Fruit fly (Drosophila melanogaster) whole organism, pupa: ENCODE results near the gene CG34277.

Source experiments
- CG10348 ChIP-seq: fragments of 200-800 bp; sonication (Bioruptor generic); IDR thresholded peaks from 2 replicates; pipeline ENCODE4 v1.3.6; 2022; ENCODE audit warnings: missing biosample characterization, missing genetic modification characterization
- CG12605 ChIP-seq: fragments of 200-800 bp; sonication (Bioruptor generic); IDR thresholded peaks from 2 replicates; pipeline ENCODE4 v1.3.6; 2022; ENCODE audit warnings: missing biosample characterization, missing genetic modification characterization
- CG13204 ChIP-seq: fragments of 200-800 bp; sonication (Bioruptor generic); optimal IDR thresholded peaks from 2 replicates; lab custom pipeline; 2018; ENCODE audit warnings: missing biosample characterization, mild to moderate bottlenecking, missing genetic modification characterization, moderate library complexity
- CG14655 ChIP-seq: fragments of 200-800 bp; sonication (Bioruptor generic); optimal IDR thresholded peaks from 3 replicates; lab custom pipeline; 2017; ENCODE audit warnings: mild to moderate bottlenecking, missing biosample characterization, missing genetic modification reagents, missing genetic modification characterization
- CG15710 ChIP-seq: fragments of 200-800 bp; sonication (Bioruptor generic); optimal IDR thresholded peaks from 2 replicates; lab custom pipeline; 2018; ENCODE audit warnings: missing biosample characterization, mild to moderate bottlenecking, missing genetic modification characterization, moderate library complexity
- CG17806 ChIP-seq: fragments of 200-800 bp; sonication (Bioruptor generic); optimal IDR thresholded peaks from 2 replicates; lab custom pipeline; 2018; ENCODE audit warnings: missing biosample characterization, mild to moderate bottlenecking, missing genetic modification characterization, moderate library complexity
- CG32121 ChIP-seq: fragments of 200-800 bp; sonication (Bioruptor generic); IDR thresholded peaks from 2 replicates; pipeline ENCODE4 v1.3.6; 2022; ENCODE audit warnings: missing biosample characterization, missing genetic modification characterization
- CG34367 ChIP-seq: fragments of 200-800 bp; sonication (Bioruptor generic); optimal IDR thresholded peaks from 2 replicates; lab custom pipeline; 2018; ENCODE audit warnings: missing biosample characterization, mild to moderate bottlenecking, missing genetic modification characterization
- CG4496 ChIP-seq: fragments of 200-800 bp; sonication (Bioruptor generic); IDR thresholded peaks from 3 replicates; pipeline ENCODE4 v1.3.6; 2022; ENCODE audit warnings: missing biosample characterization, missing genetic modification characterization
- CG8159 ChIP-seq: fragments of 200-800 bp; sonication (Bioruptor generic); optimal IDR thresholded peaks from 3 replicates; lab custom pipeline; 2018; ENCODE audit warnings: missing biosample characterization, mild to moderate bottlenecking, missing genetic modification characterization, moderate library complexity
- CG8301 ChIP-seq: fragments of 200-800 bp; sonication (Bioruptor generic); optimal IDR thresholded peaks from 2 replicates; lab custom pipeline; 2018; ENCODE audit warnings: missing biosample characterization, mild to moderate bottlenecking, missing genetic modification characterization
- CG9948 ChIP-seq: fragments of 200-800 bp; sonication (Bioruptor generic); optimal IDR thresholded peaks from 2 replicates; lab custom pipeline; 2018; ENCODE audit warnings: missing biosample characterization, mild to moderate bottlenecking, missing genetic modification characterization, moderate library complexity
- D1 ChIP-seq: fragments of 200-800 bp; sonication (Bioruptor generic); optimal IDR thresholded peaks from 2 replicates; lab custom pipeline; 2018; ENCODE audit warnings: missing biosample characterization, mild to moderate bottlenecking, missing genetic modification characterization, moderate library complexity
- EcR ChIP-seq: fragments of 200-800 bp; sonication (Bioruptor generic); optimal IDR thresholded peaks from 3 replicates; lab custom pipeline; 2019; ENCODE audit warnings: missing biosample characterization, missing genetic modification characterization, mild to moderate bottlenecking, moderate library complexity, missing genetic modification reagents
- Ets98B ChIP-seq: fragments of 200-800 bp; sonication (Bioruptor generic); IDR thresholded peaks from 2 replicates; pipeline ENCODE4 v1.3.6; 2022; ENCODE audit warnings: missing biosample characterization, missing genetic modification characterization
- Pif1A ChIP-seq: fragments of 200-800 bp; sonication (Bioruptor generic); optimal IDR thresholded peaks from 3 replicates; lab custom pipeline; 2016; ENCODE audit warnings: missing biosample characterization, missing genetic modification characterization
- Pif1B ChIP-seq: fragments of 200-800 bp; sonication (Bioruptor generic); optimal IDR thresholded peaks from 3 replicates; lab custom pipeline; 2016; ENCODE audit warnings: missing biosample characterization, missing genetic modification characterization
- Snoo ChIP-seq: fragments of 200-800 bp; sonication (Bioruptor generic); optimal IDR thresholded peaks from 3 replicates; lab custom pipeline; 2017; ENCODE audit warnings: missing biosample characterization, mild to moderate bottlenecking, missing genetic modification characterization, inconsistent platforms
- fd96Ca ChIP-seq: fragments of 200-800 bp; sonication (Bioruptor generic); IDR thresholded peaks from 3 replicates; pipeline ENCODE4 v1.3.6; 2022; ENCODE audit warnings: missing biosample characterization, missing genetic modification characterization
- gl ChIP-seq: fragments of 200-800 bp; sonication (Bioruptor generic); optimal IDR thresholded peaks from 2 replicates; lab custom pipeline; 2018; ENCODE audit warnings: missing biosample characterization, mild to moderate bottlenecking, missing genetic modification characterization
- rn ChIP-seq: fragments of 200-800 bp; sonication (Bioruptor generic); IDR thresholded peaks from 2 replicates; pipeline ENCODE4 v1.3.6; 2022; ENCODE audit warnings: missing biosample characterization, missing genetic modification characterization

Gene CG34277

dm6 chr3R:5361681-5362319, 7.5 kb upstream of the CG34277 start:
- TF ChIP-seq CG10348 (peak; percentile 74), CG14655 (no peak), CG8301 (tag; lab: Kevin White, UChicago) (peak; percentile 91), CG12605 (GFP tag; lab: Robert Waterston, UW) (peak; percentile 89), rn (GFP tag; lab: Robert Waterston, UW) (peak; percentile 84), Pif1B (GFP tag; lab: Kevin White, UChicago) (peak; percentile 95), gl (tag; lab: Kevin White, UChicago) (peak; percentile 75), CG15710 (tag; lab: Kevin White, UChicago) (peak; percentile 87), CG34367 (tag; lab: Kevin White, UChicago) (peak; percentile 88), CG8159 (peak; percentile 86), EcR (GFP tag; lab: Kevin White, UChicago) (peak; percentile 90), CG4496 (peak; percentile 95), D1 (no peak), Pif1A (peak; percentile 95), fd96Ca (GFP tag; lab: Robert Waterston, UW) (peak; percentile 95), Snoo (peak; percentile 84), CG17806 (tag; lab: Kevin White, UChicago) (peak; percentile 93), Ets98B (GFP tag; lab: Robert Waterston, UW) (peak; percentile 94), CG9948 (peak; percentile 88), CG13204 (GFP tag; lab: Kevin White, UChicago) (peak; percentile 57), CG32121 (peak; percentile 90)

- peak; percentile 79 for TF ChIP-seq Snoo
- TF ChIP-seq CG13204 (GFP tag; lab: Kevin White, UChicago): peak; percentile 75
- peak; percentile 97 for TF ChIP-seq EcR (GFP tag; lab: Kevin White, UChicago)
- TF ChIP-seq gl (tag; lab: Kevin White, UChicago): peak; percentile 1
- TF ChIP-seq CG4496: peak; percentile 58; the same call in 2 of the 3 replicates
- 0 out of 2 replicates have a peak, but pooled peaks have one; percentile 7 for TF ChIP-seq Ets98B (GFP tag; lab: Robert Waterston, UW)
- no peak for TF ChIP-seq CG17806 (tag; lab: Kevin White, UChicago)
- no peak for TF ChIP-seq D1
- TF ChIP-seq, all 21 proteins: peak for 6
Measured at dm6 chr3R:5363412-5363811, 5.9 kb upstream of the CG34277 start.

- no peak for TF ChIP-seq CG32121
- TF ChIP-seq CG4496: 0 out of 3 replicates have a peak, but pooled peaks have one; percentile 12
- no peak for TF ChIP-seq CG9948
Measured at dm6 chr3R:5364539-5365273, 4.6 kb upstream of the CG34277 start.

dm6 chr3R:5367512-5368169, 1.7 kb upstream of the CG34277 start:
- no peak for TF ChIP-seq CG8159
- no peak for TF ChIP-seq fd96Ca (GFP tag; lab: Robert Waterston, UW)
- no peak for TF ChIP-seq D1
- TF ChIP-seq CG34367 (tag; lab: Kevin White, UChicago): no peak
- no peak for TF ChIP-seq Ets98B (GFP tag; lab: Robert Waterston, UW)
- TF ChIP-seq CG15710 (tag; lab: Kevin White, UChicago): no peak
- TF ChIP-seq Snoo: no peak
- no peak for TF ChIP-seq Pif1B (GFP tag; lab: Kevin White, UChicago)
- no peak for TF ChIP-seq CG32121
- TF ChIP-seq CG4496: 0 out of 3 replicates have a peak, but pooled peaks have one; percentile 19
- TF ChIP-seq CG9948: no peak
- TF ChIP-seq CG17806 (tag; lab: Kevin White, UChicago): no peak
- TF ChIP-seq Pif1A: no peak
- no peak for TF ChIP-seq CG8301 (tag; lab: Kevin White, UChicago)
- no peak for TF ChIP-seq CG10348
- TF ChIP-seq CG13204 (GFP tag; lab: Kevin White, UChicago): peak; percentile 73
- TF ChIP-seq CG14655: no peak
- TF ChIP-seq rn (GFP tag; lab: Robert Waterston, UW): no peak
- peak; percentile 50; the same call in 1 of the 2 replicates for TF ChIP-seq CG12605 (GFP tag; lab: Robert Waterston, UW)
- peak; percentile 31 for TF ChIP-seq gl (tag; lab: Kevin White, UChicago)
- peak; percentile 86 for TF ChIP-seq EcR (GFP tag; lab: Kevin White, UChicago)

dm6 chr3R:5368170-5368781, 1.1 kb upstream of the CG34277 start, which contains the start of gene Cerk:
TSS of gene Cerk (minus strand) at chr3R:5368306.
- TF ChIP-seq Pif1A (no peak), fd96Ca (GFP tag; lab: Robert Waterston, UW) (peak; percentile 32; the same call in 1 of the 3 replicates), Ets98B (GFP tag; lab: Robert Waterston, UW) (peak; percentile 11; the same call in 1 of the 2 replicates), CG8159 (peak; percentile 11), CG4496 (peak; percentile 65)
